Fruit fly (Drosophila melanogaster): ENCODE data around the gene Act5C.
A peak's percentile ranks its signal among the peaks of the same experiment; 100 is the strongest.

dm6 chrX:5899241-5900145, 1.2 kb upstream of the Act5C start:
- TF ChIP-seq Hr4 (GFP tag; optimal IDR thresholded peaks at IDR 0.05) = no peak
- no peak for TF ChIP-seq CG11294 (GFP tag; IDR thresholded peaks at IDR 0.05)
- TF ChIP-seq net (GFP tag; optimal IDR thresholded peaks at IDR 0.05) = peak; percentile 12
- TF ChIP-seq Eip93F (GFP tag; optimal IDR thresholded peaks at IDR 0.05) = no peak
- TF ChIP-seq CG32006 (GFP tag; optimal IDR thresholded peaks at IDR 0.05) = peak; percentile 18
- no peak for TF ChIP-seq Eip78C (GFP tag)
- peak; percentile 4 for TF ChIP-seq fd59A (GFP tag; optimal IDR thresholded peaks at IDR 0.05)
